Worm (Caenorhabditis elegans) whole organism, L1 larva: ENCODE measurements around the gene cyp-14A4.
A peak's percentile ranks its signal among the peaks of the same experiment; 100 is the strongest.

Experiments used
- C34B4.2 ChIP-seq: sonication (generic microtip); optimal IDR thresholded peaks from 2 replicates; lab custom pipeline; 2017; ENCODE audit warnings: mild to moderate bottlenecking, missing genetic modification characterization, missing compliant biosample characterization
- aha-1 ChIP-seq: fragments of 150-350 bp; optimal IDR thresholded peaks from 2 replicates; lab custom pipeline; 2014; ENCODE audit warnings: missing biosample characterization, missing genetic modification characterization
- alr-1 ChIP-seq: fragments of 200-800 bp; sonication (Bioruptor generic); optimal IDR thresholded peaks from 2 replicates; lab custom pipeline; 2018; ENCODE audit warnings: borderline replicate concordance, mild to moderate bottlenecking, missing genetic modification characterization, missing compliant biosample characterization
- aly-2 ChIP-seq: fragments of 150-350 bp; optimal IDR thresholded peaks from 2 replicates; lab custom pipeline; 2014; ENCODE audit warnings: missing biosample characterization, missing genetic modification characterization
- ama-1 ChIP-seq: fragments of 150-350 bp; optimal IDR thresholded peaks from 2 replicates; lab custom pipeline; 2014
- blmp-1 ChIP-seq: fragments of 150-350 bp; optimal IDR thresholded peaks from 2 replicates; lab custom pipeline; 2014; ENCODE audit warnings: missing biosample characterization, missing genetic modification characterization
- ceh-8 ChIP-seq: fragments of 200-800 bp; sonication (Bioruptor generic); optimal IDR thresholded peaks from 2 replicates; lab custom pipeline; 2018; ENCODE audit warnings: mild to moderate bottlenecking, missing genetic modification characterization, moderate library complexity, missing compliant biosample characterization
- ceh-88 ChIP-seq: fragments of 200-800 bp; sonication (Bioruptor generic); IDR thresholded peaks from 2 replicates; pipeline ENCODE4 v1.3.6; 2022; ENCODE audit warnings: missing genetic modification characterization, missing compliant biosample characterization
- ceh-90 ChIP-seq: sonication (generic microtip); optimal IDR thresholded peaks from 2 replicates; lab custom pipeline; 2016; ENCODE audit warnings: missing genetic modification characterization, missing compliant biosample characterization
- ces-1 ChIP-seq: fragments of 150-350 bp; optimal IDR thresholded peaks from 2 replicates; lab custom pipeline; 2014; ENCODE audit warnings: missing biosample characterization, missing genetic modification reagents, missing genetic modification characterization
- dpl-1 ChIP-seq, 3 experiments: fragments of 150-350 bp in 2 of 3; sonication (generic microtip) in 1 of 3; optimal IDR thresholded peaks; 2 replicates each; lab custom pipeline; 2014 to 2017; ENCODE audit warnings: missing biosample characterization in 3 of 3, missing genetic modification characterization in 3 of 3, missing genetic modification reagents in 3 of 3
- efl-3 ChIP-seq: fragments of 200-800 bp; sonication (Bioruptor generic); optimal IDR thresholded peaks from 2 replicates; lab custom pipeline; 2018; ENCODE audit warnings: mild to moderate bottlenecking, missing genetic modification characterization, missing compliant biosample characterization
- egl-13 ChIP-seq: sonication (generic microtip); optimal IDR thresholded peaks from 2 replicates; lab custom pipeline; 2016; ENCODE audit warnings: missing genotype, missing genetic modification reagents, missing genetic modification characterization, missing compliant biosample characterization
- elt-2 ChIP-seq: sonication (generic microtip); optimal IDR thresholded peaks from 2 replicates; lab custom pipeline; 2016; ENCODE audit warnings: missing genetic modification characterization, mild to moderate bottlenecking, inconsistent platforms, missing compliant biosample characterization, missing genetic modification reagents
- elt-3 ChIP-seq, 6 experiments: fragments of 150-350 bp in 1 of 6; sonication (generic microtip); optimal IDR thresholded peaks; 2 replicates each; lab custom pipeline; 2017 to 2018; ENCODE audit warnings: missing biosample characterization in 6 of 6, missing genetic modification characterization in 6 of 6, inconsistent platforms in 1 of 6
- fkh-10 ChIP-seq: sonication (generic microtip); optimal IDR thresholded peaks from 2 replicates; lab custom pipeline; 2017; ENCODE audit warnings: missing biosample characterization, missing genetic modification reagents, missing genetic modification characterization
- fkh-4 ChIP-seq: sonication (generic microtip); optimal IDR thresholded peaks from 2 replicates; lab custom pipeline; 2016; ENCODE audit warnings: missing compliant biosample characterization, missing genetic modification characterization, borderline replicate concordance
- fkh-8 ChIP-seq: sonication (generic microtip); optimal IDR thresholded peaks from 2 replicates; lab custom pipeline; 2016; ENCODE audit warnings: mild to moderate bottlenecking, missing genetic modification characterization, missing compliant biosample characterization
- grh-1 ChIP-seq: fragments of 200-800 bp; sonication (Bioruptor generic); IDR thresholded peaks from 2 replicates; pipeline ENCODE4 v1.3.6; 2022; ENCODE audit warnings: missing genetic modification reagents, missing genetic modification characterization, missing compliant biosample characterization
- hlh-17 ChIP-seq: fragments of 200-800 bp; sonication (Bioruptor generic); optimal IDR thresholded peaks from 2 replicates; lab custom pipeline; 2018; ENCODE audit warnings: missing genetic modification characterization, mild to moderate bottlenecking, missing compliant biosample characterization, moderate library complexity, borderline replicate concordance
- hpl-2 ChIP-seq: fragments of 150-350 bp; optimal IDR thresholded peaks from 2 replicates; lab custom pipeline; 2014; ENCODE audit warnings: missing biosample characterization, missing genetic modification reagents, missing genetic modification characterization
- jun-1 ChIP-seq: fragments of 150-350 bp; optimal IDR thresholded peaks from 2 replicates; lab custom pipeline; 2014; ENCODE audit warnings: missing biosample characterization, missing genetic modification reagents, missing genetic modification characterization
- lin-14 ChIP-seq: fragments of 200-800 bp; sonication (Bioruptor generic); optimal IDR thresholded peaks from 2 replicates; lab custom pipeline; 2018; ENCODE audit warnings: mild to moderate bottlenecking, missing genetic modification characterization, moderate library complexity, missing compliant biosample characterization
- lin-15B ChIP-seq: fragments of 150-350 bp; sonication (generic microtip); optimal IDR thresholded peaks from 3 replicates; lab custom pipeline; 2014; ENCODE audit warnings: missing biosample characterization, missing genetic modification characterization
- lin-35 ChIP-seq, 2 experiments: fragments of 150-350 bp; optimal IDR thresholded peaks; 2 replicates each; lab custom pipeline; 2014; ENCODE audit warnings: missing biosample characterization in 2 of 2, missing genetic modification characterization in 2 of 2, missing genetic modification reagents in 2 of 2
- lin-39 ChIP-seq: fragments of 150-350 bp; optimal IDR thresholded peaks from 2 replicates; lab custom pipeline; 2014; ENCODE audit warnings: missing biosample characterization, missing genetic modification reagents, missing genetic modification characterization
- lir-3 ChIP-seq: sonication (generic microtip); optimal IDR thresholded peaks from 2 replicates; lab custom pipeline; 2016; ENCODE audit warnings: mild to moderate bottlenecking, missing genetic modification characterization, moderate library complexity, missing compliant biosample characterization; ENCODE audit not compliant: poor library complexity
- lsy-2 ChIP-seq, 2 experiments: fragments of 150-350 bp; optimal IDR thresholded peaks; 2 replicates each; lab custom pipeline; 2014; ENCODE audit warnings: missing biosample characterization in 2 of 2, missing genetic modification characterization in 2 of 2
- mef-2 ChIP-seq: fragments of 150-350 bp; optimal IDR thresholded peaks from 2 replicates; lab custom pipeline; 2014; ENCODE audit warnings: missing biosample characterization, missing genetic modification characterization
- nhr-11 ChIP-seq: fragments of 150-350 bp; optimal IDR thresholded peaks from 2 replicates; lab custom pipeline; 2014; ENCODE audit warnings: missing biosample characterization, missing genetic modification characterization
- nhr-12 ChIP-seq: sonication (generic microtip); optimal IDR thresholded peaks from 2 replicates; lab custom pipeline; 2017; ENCODE audit warnings: missing biosample characterization, missing genetic modification characterization
- nhr-19 ChIP-seq: fragments of 200-800 bp; sonication (Bioruptor generic); conservative IDR thresholded peaks from 2 replicates; pipeline ENCODE4 v1.3.6; 2022; ENCODE audit warnings: missing genetic modification characterization, missing compliant biosample characterization
- nhr-20 ChIP-seq: sonication (generic microtip); optimal IDR thresholded peaks from 2 replicates; lab custom pipeline; 2016; ENCODE audit warnings: mild to moderate bottlenecking, missing genetic modification characterization, missing compliant biosample characterization
- nhr-47 ChIP-seq: sonication (generic microtip); optimal IDR thresholded peaks from 2 replicates; lab custom pipeline; 2016; ENCODE audit warnings: mild to moderate bottlenecking, missing genetic modification characterization, moderate library complexity, missing compliant biosample characterization
- nhr-77 ChIP-seq: fragments of 150-350 bp; optimal IDR thresholded peaks from 2 replicates; lab custom pipeline; 2014; ENCODE audit warnings: missing biosample characterization, missing genetic modification characterization
- nhr-90 ChIP-seq: sonication (generic microtip); optimal IDR thresholded peaks from 2 replicates; lab custom pipeline; 2016; ENCODE audit warnings: mild to moderate bottlenecking, missing genetic modification characterization, missing compliant biosample characterization; ENCODE audit not compliant: poor library complexity
- pag-3 ChIP-seq: sonication (generic microtip); optimal IDR thresholded peaks from 2 replicates; lab custom pipeline; 2017; ENCODE audit warnings: missing genetic modification characterization, mild to moderate bottlenecking, missing compliant biosample characterization, antibody characterized with exemption, borderline replicate concordance; ENCODE audit not compliant: insufficient read depth
- rnt-1 ChIP-seq: sonication (generic microtip); optimal IDR thresholded peaks from 2 replicates; lab custom pipeline; 2016; ENCODE audit warnings: mild to moderate bottlenecking, missing genetic modification characterization, moderate library complexity, missing compliant biosample characterization
- snu-23 ChIP-seq: sonication (generic microtip); optimal IDR thresholded peaks from 2 replicates; lab custom pipeline; 2016; ENCODE audit warnings: missing genetic modification characterization, missing compliant biosample characterization
- sptf-1 ChIP-seq: fragments of 150-350 bp; optimal IDR thresholded peaks from 2 replicates; lab custom pipeline; 2014; ENCODE audit warnings: missing biosample characterization, missing genetic modification characterization
- sup-37 ChIP-seq: fragments of 200-800 bp; sonication (Bioruptor generic); optimal IDR thresholded peaks from 2 replicates; lab custom pipeline; 2018; ENCODE audit warnings: mild to moderate bottlenecking, missing genetic modification characterization, missing compliant biosample characterization
- tbx-2 ChIP-seq: sonication (generic microtip); optimal IDR thresholded peaks from 2 replicates; lab custom pipeline; 2016; ENCODE audit warnings: missing genetic modification characterization, missing compliant biosample characterization
- tlp-1 ChIP-seq: fragments of 150-350 bp; optimal IDR thresholded peaks from 2 replicates; lab custom pipeline; 2014; ENCODE audit warnings: missing biosample characterization, missing genetic modification characterization
- unc-30 ChIP-seq: sonication (generic microtip); optimal IDR thresholded peaks from 2 replicates; lab custom pipeline; 2017; ENCODE audit warnings: missing biosample characterization, missing genetic modification characterization
- unc-62 ChIP-seq: fragments of 150-350 bp; optimal IDR thresholded peaks from 2 replicates; lab custom pipeline; 2014; ENCODE audit warnings: missing biosample characterization, missing genetic modification reagents, missing genetic modification characterization
- vab-15 ChIP-seq: sonication (generic microtip); optimal IDR thresholded peaks from 2 replicates; lab custom pipeline; 2017; ENCODE audit warnings: missing genotype, mild to moderate bottlenecking, missing genetic modification characterization, missing compliant biosample characterization
- xbp-1 ChIP-seq: sonication (generic microtip); optimal IDR thresholded peaks from 2 replicates; lab custom pipeline; 2016; ENCODE audit warnings: missing genetic modification characterization, missing compliant biosample characterization
- zag-1 ChIP-seq: fragments of 150-350 bp; optimal IDR thresholded peaks from 2 replicates; lab custom pipeline; 2014; ENCODE audit warnings: missing biosample characterization, missing genetic modification characterization
- ztf-4 ChIP-seq: fragments of 150-350 bp; optimal IDR thresholded peaks from 2 replicates; lab custom pipeline; 2014; ENCODE audit warnings: missing biosample characterization, missing genetic modification characterization

The cyp-14A4 gene

ce11 chrX:13251354-13251843 is 32.6 kb downstream of the cyp-14A4 start (continued):
- TF ChIP-seq lin-14 (GFP tag; lab: Kevin White, UChicago) (peak; percentile 96), C34B4.2 (no peak), hlh-17 (GFP tag; lab: Kevin White, UChicago) (no peak), fkh-10 (peak; percentile 8), fkh-8 (tag; lab: Kevin White, UChicago) (peak; percentile 53), ceh-90 (tag; lab: Kevin White, UChicago) (no peak), sup-37 (GFP tag; lab: Kevin White, UChicago) (no peak), ama-1 (lab: Kevin White, UChicago) (no peak), mef-2 (tag; lab: Kevin White, UChicago) (no peak), dpl-1 (GFP tag; optimal IDR thresholded peaks at IDR 0.05; lab: Kevin White, UChicago) (no peak), tlp-1 (tag; lab: Kevin White, UChicago) (no peak), snu-23 (GFP tag; lab: Kevin White, UChicago) (peak; percentile 84), jun-1 (tag; lab: Kevin White, UChicago) (peak; percentile 41), efl-3 (GFP tag; lab: Kevin White, UChicago) (no peak)

- no peak for TF ChIP-seq unc-30 (tag; lab: Kevin White, UChicago)
- TF ChIP-seq ceh-88 (GFP tag; lab: Robert Waterston, UW): no peak
- TF ChIP-seq ces-1 (GFP tag; lab: Kevin White, UChicago): no peak
- TF ChIP-seq tbx-2: peak; percentile 58
- no peak for TF ChIP-seq lir-3 (tag; lab: Kevin White, UChicago)
- no peak for TF ChIP-seq efl-3 (GFP tag; lab: Kevin White, UChicago)
- no peak for TF ChIP-seq ceh-90 (tag; lab: Kevin White, UChicago)
- peak; percentile 89 for TF ChIP-seq nhr-20 (tag; lab: Kevin White, UChicago)
- TF ChIP-seq ceh-8: no peak
- no peak for TF ChIP-seq zag-1 (tag; lab: Kevin White, UChicago)
- TF ChIP-seq nhr-77 (tag; lab: Kevin White, UChicago): peak; percentile 64
- no peak for TF ChIP-seq fkh-10
- TF ChIP-seq nhr-90 (tag; lab: Kevin White, UChicago): peak; percentile 64
- TF ChIP-seq elt-2 (tag; lab: Kevin White, UChicago): peak; percentile 76
- TF ChIP-seq pag-3 (tag; lab: Kevin White, UChicago): no peak
- no peak for TF ChIP-seq lin-15B
- TF ChIP-seq fkh-8 (tag; lab: Kevin White, UChicago): no peak
- peak in 5 of 6 experiments; percentile 37 to 85 (median 79) for TF ChIP-seq elt-3 (tag; optimal IDR thresholded peaks at IDR 0.05; lab: Kevin White, UChicago)
- TF ChIP-seq blmp-1 (tag; lab: Kevin White, UChicago): peak; percentile 91
- no peak for TF ChIP-seq nhr-47 (tag; lab: Kevin White, UChicago)
- no peak for TF ChIP-seq alr-1 (tag; lab: Kevin White, UChicago)
- TF ChIP-seq aha-1 (tag; lab: Kevin White, UChicago): no peak
- TF ChIP-seq mef-2 (tag; lab: Kevin White, UChicago): no peak
- no peak for TF ChIP-seq hpl-2
- TF ChIP-seq egl-13 (tag; lab: Kevin White, UChicago): no peak
- peak in 1 of 2 experiments; percentile 30 for TF ChIP-seq lsy-2 (tag; optimal IDR thresholded peaks at IDR 0.05; lab: Kevin White, UChicago)
- no peak for TF ChIP-seq nhr-12
- TF ChIP-seq vab-15 (tag; lab: Kevin White, UChicago): no peak
- no peak for TF ChIP-seq ztf-4 (tag; lab: Kevin White, UChicago)
- TF ChIP-seq ama-1 (lab: Kevin White, UChicago): no peak
- TF ChIP-seq aly-2 (tag; lab: Kevin White, UChicago): no peak
- no peak for TF ChIP-seq nhr-11 (tag; lab: Kevin White, UChicago)
- no peak for TF ChIP-seq unc-62 (GFP tag; lab: Kevin White, UChicago)
- TF ChIP-seq fkh-4 (tag; lab: Kevin White, UChicago): no peak
- peak in 1 of 2 experiments; percentile 64 for TF ChIP-seq lin-35 (GFP tag; optimal IDR thresholded peaks at IDR 0.05; lab: Kevin White, UChicago)
- TF ChIP-seq grh-1: 0 out of 2 replicates have a peak, but pooled peaks have one; percentile 7
- peak; percentile 29; the same call in 1 of the 2 replicates for TF ChIP-seq nhr-19 (GFP tag; lab: Robert Waterston, UW)
- TF ChIP-seq lin-39 (tag; lab: Kevin White, UChicago): no peak
- TF ChIP-seq xbp-1: no peak
- TF ChIP-seq sptf-1: no peak
- TF ChIP-seq rnt-1 (tag; lab: Kevin White, UChicago): peak; percentile 23
Observed at ce11 chrX:13250163-13250562, 33.8 kb downstream of the cyp-14A4 start.
